Worm (Caenorhabditis elegans): ENCODE data around the gene clec-9.

- no peak for TF ChIP-seq aha-1 (tag)
- TF ChIP-seq unc-130 (GFP tag; optimal IDR thresholded peaks at IDR 0.05) = no peak
- no peak for TF ChIP-seq pha-4 (GFP tag; IDR thresholded peaks at IDR 0.05)
- no peak for TF ChIP-seq pha-4 (tag; optimal IDR thresholded peaks at IDR 0.05)
- TF ChIP-seq F44E2.7 (GFP tag; IDR thresholded peaks at IDR 0.05) = no peak
- no peak for TF ChIP-seq ceh-82 (tag; optimal IDR thresholded peaks at IDR 0.05)
- no peak for TF ChIP-seq hif-1 (tag; optimal IDR thresholded peaks at IDR 0.05)
- TF ChIP-seq Y105C5A.15 (GFP tag; IDR thresholded peaks at IDR 0.05) = no peak
- TF ChIP-seq ama-1 (optimal IDR thresholded peaks at IDR 0.05) = no peak
- no peak for TF ChIP-seq zfp-3 (GFP tag; conservative IDR thresholded peaks at IDR 0.05)
- TF ChIP-seq unc-62 (GFP tag; optimal IDR thresholded peaks at IDR 0.05 in 1 of 2) = no peak
- TF ChIP-seq unc-62 (tag; optimal IDR thresholded peaks at IDR 0.05) = no peak
- no peak for TF ChIP-seq jun-1 (tag; optimal IDR thresholded peaks at IDR 0.05)
- TF ChIP-seq nhr-76 (tag; optimal IDR thresholded peaks at IDR 0.05) = no peak
Observed at ce11 chrV:16687227-16687626, 19.2 kb downstream of the clec-9 start, which contains the start of gene srz-102.
